Worm (Caenorhabditis elegans): ENCODE data around the gene mrps-12.

The mrps-12 gene

DNA sequence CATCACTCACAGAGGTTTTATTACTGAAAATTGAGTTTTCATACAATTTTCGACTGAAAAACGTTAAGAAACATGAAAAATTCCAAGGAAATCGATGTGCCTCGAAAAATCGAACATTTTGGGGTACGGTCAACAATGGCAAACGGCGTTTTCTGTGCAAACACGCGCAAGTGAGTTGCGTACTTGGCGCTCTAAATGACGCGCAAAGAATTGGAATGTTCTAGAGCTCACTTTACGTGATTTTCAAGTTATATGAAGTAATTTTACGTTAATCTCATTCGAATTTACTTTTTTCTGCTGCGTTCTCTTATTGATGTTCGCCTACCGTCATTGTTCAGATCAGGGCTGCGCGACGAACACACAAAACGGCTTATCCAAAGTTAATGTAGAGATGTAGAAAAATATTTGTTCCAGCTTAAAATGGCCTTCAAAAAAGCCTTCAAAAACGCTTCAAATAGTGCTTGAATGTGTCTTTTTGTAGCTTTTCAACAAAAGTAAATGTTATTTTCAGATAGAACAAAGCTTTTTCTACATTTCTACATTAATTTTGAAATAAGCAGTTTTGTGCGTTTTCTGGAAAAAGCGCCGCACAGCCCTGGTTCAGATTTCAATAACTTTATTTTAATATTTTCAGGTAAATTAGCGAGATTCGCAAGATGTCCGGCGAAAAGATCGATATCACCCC lies 7.8 kb downstream of the mrps-12 start, which contains the start of the genes F31D4.2 and fkb-6:
F31D4.2 (minus strand) TSS at position 23 of the 685 bp plus-strand sequence.
fkb-6 (plus strand) TSS at position 635 of the 685 bp plus-strand sequence.
- TF ChIP-seq bed-1 (GFP tag; IDR thresholded peaks at IDR 0.05): no peak
- TF ChIP-seq zfh-2 (GFP tag; conservative IDR thresholded peaks at IDR 0.05): no peak
- TF ChIP-seq attf-6 (GFP tag; IDR thresholded peaks at IDR 0.05): no peak
- peak; percentile 66 for TF ChIP-seq dox-1 (GFP tag; IDR thresholded peaks at IDR 0.05)
- peak; percentile 89 for TF ChIP-seq D2030.7 (GFP tag; IDR thresholded peaks at IDR 0.05)
- TF ChIP-seq rcor-1 (GFP tag; IDR thresholded peaks at IDR 0.05): peak; percentile 79
- TF ChIP-seq athp-1 (tag; optimal IDR thresholded peaks at IDR 0.05): peak; percentile 26
- peak; percentile 35 for TF ChIP-seq K12H6.12 (tag; optimal IDR thresholded peaks at IDR 0.05)
- 0 out of 2 replicates have a peak, but pooled peaks have one; percentile 6 for TF ChIP-seq lir-1 (GFP tag; conservative IDR thresholded peaks at IDR 0.05)
- TF ChIP-seq rpc-1 (optimal IDR thresholded peaks at IDR 0.05): peak; percentile 30
- no peak for TF ChIP-seq rpc-1 (tag; optimal IDR thresholded peaks at IDR 0.05)
- TF ChIP-seq ceh-79 (tag; optimal IDR thresholded peaks at IDR 0.05): no peak
- TF ChIP-seq madf-10 (tag; optimal IDR thresholded peaks at IDR 0.05): peak; percentile 6
- TF ChIP-seq lin-40 (tag; optimal IDR thresholded peaks at IDR 0.05): peak; percentile 57
- no peak for TF ChIP-seq nfya-1 (tag; optimal IDR thresholded peaks at IDR 0.05; ENCODE audit: borderline replicate concordance, insufficient read depth)
- no peak for TF ChIP-seq atf-7 (tag; optimal IDR thresholded peaks at IDR 0.05)
- peak; percentile 45 for TF ChIP-seq ZK185.1 (tag; optimal IDR thresholded peaks at IDR 0.05; ENCODE audit: poor library complexity, severe bottlenecking)
- peak; percentile 61 for TF ChIP-seq lin-54 (GFP tag; optimal IDR thresholded peaks at IDR 0.05)
- TF ChIP-seq madf-3 (GFP tag; IDR thresholded peaks at IDR 0.05): 0 out of 2 replicates have a peak, but pooled peaks have one; percentile 25
- peak; percentile 88 for TF ChIP-seq lsl-1 (GFP tag; optimal IDR thresholded peaks at IDR 0.05)
- TF ChIP-seq B0336.3 (GFP tag; IDR thresholded peaks at IDR 0.05): 0 out of 2 replicates have a peak, but pooled peaks have one; percentile 23
- TF ChIP-seq K11D2.4 (GFP tag; IDR thresholded peaks at IDR 0.05): peak; percentile 62
- 0 out of 2 replicates have a peak, but pooled peaks have one; percentile 7 for TF ChIP-seq F33H1.4 (GFP tag; IDR thresholded peaks at IDR 0.05)
- no peak for TF ChIP-seq snpc-4 (GFP tag; optimal IDR thresholded peaks at IDR 0.05)
- peak in 3 of 4 experiments; percentile 6 to 60 (median 23) for TF ChIP-seq snpc-4 (tag; optimal IDR thresholded peaks at IDR 0.05)
- TF ChIP-seq snpc-1.1 (tag; optimal IDR thresholded peaks at IDR 0.05; ENCODE audit: insufficient read depth): peak; percentile 18
- peak in 1 of 3 experiments; percentile 64 for TF ChIP-seq lin-35 (GFP tag; optimal IDR thresholded peaks at IDR 0.05)
- peak; percentile 50 for TF ChIP-seq hmg-1.2 (GFP tag; IDR thresholded peaks at IDR 0.05)
- peak; percentile 14; the same call in 1 of the 2 replicates for TF ChIP-seq madf-8 (GFP tag; conservative IDR thresholded peaks at IDR 0.05)
- TF ChIP-seq F57C9.4 (tag; optimal IDR thresholded peaks at IDR 0.05): no peak
- peak; percentile 58 for TF ChIP-seq tbp1 (GFP tag; optimal IDR thresholded peaks at IDR 0.05)
- peak; percentile 97 for TF ChIP-seq hsf-1 (GFP tag; IDR thresholded peaks at IDR 0.05)
- no peak for TF ChIP-seq ets-4 (GFP tag; optimal IDR thresholded peaks at IDR 0.05)
- no peak for TF ChIP-seq F49E8.2 (tag; optimal IDR thresholded peaks at IDR 0.05; ENCODE audit: insufficient read depth)
- peak; percentile 72 for TF ChIP-seq madf-6 (GFP tag; IDR thresholded peaks at IDR 0.05)
- TF ChIP-seq F23B12.7 (tag; optimal IDR thresholded peaks at IDR 0.05; ENCODE audit: insufficient read depth): peak; percentile 17
- peak; percentile 20 for TF ChIP-seq tlf-1 (GFP tag; optimal IDR thresholded peaks at IDR 0.05)
- peak; percentile 49 for TF ChIP-seq snpc-3.4 (tag; optimal IDR thresholded peaks at IDR 0.05)
- TF ChIP-seq ceh-91 (GFP tag; IDR thresholded peaks at IDR 0.05): peak; percentile 46; the same call in 1 of the 2 replicates
- TF ChIP-seq die-1 (tag; optimal IDR thresholded peaks at IDR 0.05): no peak
- TF ChIP-seq attf-3 (GFP tag; conservative IDR thresholded peaks at IDR 0.05): 0 out of 2 replicates have a peak, but pooled peaks have one; percentile 44
- TF ChIP-seq cebp-1 (GFP tag; IDR thresholded peaks at IDR 0.05): no peak
- peak; percentile 59 for TF ChIP-seq cebp-1 (tag; optimal IDR thresholded peaks at IDR 0.05)
- no peak for TF ChIP-seq dpl-1 (GFP tag; optimal IDR thresholded peaks at IDR 0.05)
- peak; percentile 50; the same call in 1 of the 2 replicates for TF ChIP-seq ceh-100 (GFP tag; IDR thresholded peaks at IDR 0.05)
- no peak for TF ChIP-seq gei-17 (GFP tag; optimal IDR thresholded peaks at IDR 0.05)
